Fruit fly (Drosophila melanogaster) whole organism: ENCODE measurements around the gene Atg6.

ENCODE experiments used
- CG8478 ChIP-seq: fragments of >200 bp; optimal IDR thresholded peaks from 2 replicates; lab custom pipeline; 2018; ENCODE audit warnings: inconsistent platforms
- Dll ChIP-seq: fragments of >200 bp; optimal IDR thresholded peaks from 2 replicates; lab custom pipeline; 2017
- EcR ChIP-seq, 2 experiments: fragments of >200 bp; optimal IDR thresholded peaks; 2 replicates each; lab custom pipeline; 2017; ENCODE audit warnings: missing biosample characterization in 2 of 2, missing genetic modification characterization in 2 of 2, missing genetic modification reagents in 2 of 2
- pan ChIP-seq: fragments of >200 bp; optimal IDR thresholded peaks from 2 replicates; lab custom pipeline; 2017
- psq ChIP-seq: fragments of >200 bp; optimal IDR thresholded peaks from 2 replicates; lab custom pipeline; 2017
- usp ChIP-seq: fragments of >200 bp; optimal IDR thresholded peaks from 2 replicates; lab custom pipeline; 2017; ENCODE audit warnings: missing biosample characterization, missing genetic modification characterization, mixed read lengths

DNA sequence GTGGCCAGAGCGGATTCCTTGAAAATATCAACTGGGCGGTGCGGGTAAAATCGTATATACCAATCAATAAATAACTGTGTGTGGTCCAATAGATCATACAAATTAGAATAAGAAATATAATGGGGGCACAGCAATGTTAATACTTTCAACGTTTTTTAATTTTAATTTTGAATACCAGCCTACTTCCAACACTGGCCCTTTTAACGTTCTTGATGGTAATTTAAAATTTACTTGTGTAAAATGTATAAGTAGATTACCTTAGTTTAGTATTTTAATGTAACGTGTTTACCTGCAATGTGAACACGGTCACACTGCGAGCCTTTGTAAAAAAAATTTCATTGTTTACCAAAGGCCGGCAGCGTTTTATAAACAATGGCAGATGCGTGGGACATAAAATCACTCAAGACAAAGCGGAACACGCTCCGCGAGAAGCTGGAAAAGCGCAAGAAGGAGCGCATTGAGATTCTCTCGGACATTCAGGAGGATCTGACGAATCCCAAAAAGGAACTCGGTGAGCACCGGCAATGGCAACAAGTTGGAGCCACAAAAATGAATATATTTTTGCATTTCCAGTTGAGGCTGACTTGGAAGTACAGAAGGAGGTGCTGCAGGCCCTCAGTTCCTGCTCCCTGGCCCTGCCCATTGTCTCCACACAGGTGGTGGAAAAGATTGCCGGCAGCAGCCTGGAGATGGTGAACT lies 18.6 kb downstream of the Atg6 start, which contains the start of the genes KrT95D and Mettl3:
- TF ChIP-seq EcR (GFP tag; optimal IDR thresholded peaks at IDR 0.05; lab: Kevin White, UChicago) (no peak), pan (lab: Kevin White, UChicago) (no peak), usp (GFP tag; lab: Kevin White, UChicago) (no peak), Dll (lab: Kevin White, UChicago) (no peak), psq (lab: Kevin White, UChicago) (no peak), CG8478 (lab: Kevin White, UChicago) (no peak)
